Worm (Caenorhabditis elegans): ENCODE data around the gene pals-26.

pals-26 gene

DNA sequence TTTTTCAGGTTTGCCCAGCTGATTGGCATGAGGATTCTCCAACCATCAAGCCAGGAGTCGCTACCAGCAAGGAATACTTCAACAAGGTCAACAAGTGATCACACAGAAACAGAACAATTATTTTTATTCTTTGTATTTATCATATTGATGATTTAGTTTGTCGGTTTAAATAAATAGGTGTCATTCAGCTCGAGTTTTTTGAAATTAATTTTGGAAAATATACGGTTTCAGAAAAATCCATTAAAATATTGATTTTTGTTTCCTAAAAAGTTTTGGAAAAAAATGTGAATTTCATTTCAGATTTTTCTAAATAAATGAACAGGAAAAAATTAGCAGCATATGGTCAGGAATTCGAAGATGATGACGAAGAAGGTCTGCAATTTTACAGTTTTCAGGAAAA lies 33.3 kb downstream of the pals-26 start, which contains the start of gene gpch-1:
Gene gpch-1 (plus strand): TSS at position 301 of the 400 bp plus-strand sequence.
- TF ChIP-seq unc-62 (GFP tag; optimal IDR thresholded peaks at IDR 0.05): no peak

DNA sequence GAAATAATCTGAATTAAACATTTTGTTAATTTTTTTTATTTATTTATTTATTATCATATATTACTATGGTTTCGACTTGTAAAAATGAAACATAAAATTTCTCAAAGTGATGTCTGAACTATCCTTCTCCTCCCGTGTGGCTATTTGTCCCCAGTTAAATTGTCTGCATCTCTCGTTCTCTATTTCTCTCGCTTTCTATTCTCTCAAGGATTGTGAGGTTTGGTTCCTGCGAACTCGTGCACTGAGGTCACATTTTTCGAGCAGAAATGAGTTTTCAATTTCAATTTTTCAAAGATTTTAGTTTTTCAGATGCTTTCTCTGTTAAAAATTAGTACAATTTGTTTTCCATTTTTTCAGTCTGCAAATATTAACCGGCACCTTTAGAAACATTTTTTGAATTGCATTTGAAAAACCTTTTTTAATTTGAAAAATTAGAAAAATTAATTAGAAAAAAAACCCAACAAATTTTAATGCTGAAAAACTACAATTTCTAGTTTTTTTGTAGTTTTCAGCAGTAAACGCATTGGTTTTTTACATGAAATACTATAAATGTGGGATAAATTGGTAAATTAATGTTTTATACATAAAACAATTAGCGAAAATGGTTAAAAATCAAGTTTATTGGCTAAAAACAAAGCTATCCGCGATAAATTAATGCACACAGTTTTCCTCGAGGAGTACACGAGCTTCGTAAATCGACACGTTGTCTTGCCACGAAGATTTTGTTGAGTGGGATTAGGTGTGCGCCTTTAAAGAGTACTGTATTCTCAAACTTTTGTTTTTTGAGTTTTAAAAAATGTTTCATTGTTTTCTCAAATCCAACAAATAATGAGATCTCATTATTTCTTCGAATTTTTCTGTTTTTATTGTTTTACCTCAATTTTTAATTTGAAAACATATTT lies 37.4 kb downstream of the pals-26 start:
- TF ChIP-seq unc-62 (GFP tag; optimal IDR thresholded peaks at IDR 0.05): no peak

DNA sequence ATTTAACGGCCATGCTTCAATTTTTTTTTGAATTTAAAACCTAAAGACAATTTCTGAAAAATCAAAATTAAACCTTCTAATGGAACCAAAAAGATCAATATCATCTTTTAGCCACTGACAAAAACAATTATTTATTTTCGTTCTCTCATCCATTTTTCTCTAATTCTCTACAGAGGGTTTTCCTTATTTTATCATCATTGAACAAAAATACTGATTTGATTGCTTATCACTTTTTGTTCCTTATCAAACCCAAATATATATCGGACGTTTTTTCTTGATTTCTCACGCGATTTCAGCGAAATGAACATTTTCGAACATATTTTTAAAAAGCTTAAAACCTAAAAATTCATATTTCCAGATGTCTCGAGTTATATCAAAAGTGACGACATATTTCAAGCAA lies 38.1 kb downstream of the pals-26 start, which contains the start of gene mpc-1:
Gene mpc-1 (plus strand): TSS at position 359 of the 400 bp plus-strand sequence.
- TF ChIP-seq unc-62 (GFP tag; optimal IDR thresholded peaks at IDR 0.05): no peak

DNA sequence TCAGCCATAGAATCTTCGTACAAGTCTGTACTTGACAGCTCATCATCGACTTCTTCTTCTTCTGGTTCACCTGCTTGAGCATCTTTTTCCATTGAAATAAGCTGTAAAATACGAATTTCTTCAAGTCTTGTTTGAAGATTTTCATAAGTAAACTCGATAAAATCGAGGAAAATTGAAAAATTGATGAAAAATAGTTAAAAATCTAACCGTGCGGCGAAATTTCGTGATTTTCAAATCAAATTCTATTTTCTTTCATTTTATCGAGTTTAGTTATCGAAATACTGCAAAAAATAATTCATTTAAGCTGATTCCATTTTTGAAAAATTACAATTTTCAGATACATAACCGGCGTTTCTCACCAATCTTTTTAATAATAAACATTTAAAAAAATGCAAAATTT lies 40.2 kb downstream of the pals-26 start, which contains the start of gene R07E5.11:
Gene R07E5.11 (minus strand): TSS at position 101 of the 400 bp plus-strand sequence.
- TF ChIP-seq unc-62 (GFP tag; optimal IDR thresholded peaks at IDR 0.05): no peak

DNA sequence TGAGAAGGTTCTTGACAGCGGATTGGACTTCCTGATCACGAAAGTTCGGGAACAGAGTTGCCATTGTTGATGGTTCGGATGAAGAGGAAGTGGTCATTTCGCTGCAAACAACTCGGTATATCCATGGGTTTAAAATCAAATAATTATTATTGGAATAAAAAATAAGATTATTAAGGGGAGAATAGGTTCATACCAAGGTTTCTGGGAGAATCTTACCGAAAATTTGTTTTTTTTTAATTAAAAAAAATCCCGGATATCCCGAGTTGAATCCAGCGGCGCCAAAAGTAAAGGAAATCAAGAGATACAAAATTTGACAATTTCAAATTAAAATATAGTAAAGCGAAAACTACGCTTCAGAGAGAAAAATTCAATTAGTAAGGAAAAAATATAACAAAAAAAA lies 43.0 kb downstream of the pals-26 start, which contains the start of the genes R07E5.19 and pdcd-2:
Gene R07E5.19 (minus strand): TSS at position 101 of the 400 bp plus-strand sequence.
Gene pdcd-2 (minus strand): TSS at position 102 of the 400 bp plus-strand sequence.
- TF ChIP-seq unc-62 (GFP tag; optimal IDR thresholded peaks at IDR 0.05): no peak

DNA sequence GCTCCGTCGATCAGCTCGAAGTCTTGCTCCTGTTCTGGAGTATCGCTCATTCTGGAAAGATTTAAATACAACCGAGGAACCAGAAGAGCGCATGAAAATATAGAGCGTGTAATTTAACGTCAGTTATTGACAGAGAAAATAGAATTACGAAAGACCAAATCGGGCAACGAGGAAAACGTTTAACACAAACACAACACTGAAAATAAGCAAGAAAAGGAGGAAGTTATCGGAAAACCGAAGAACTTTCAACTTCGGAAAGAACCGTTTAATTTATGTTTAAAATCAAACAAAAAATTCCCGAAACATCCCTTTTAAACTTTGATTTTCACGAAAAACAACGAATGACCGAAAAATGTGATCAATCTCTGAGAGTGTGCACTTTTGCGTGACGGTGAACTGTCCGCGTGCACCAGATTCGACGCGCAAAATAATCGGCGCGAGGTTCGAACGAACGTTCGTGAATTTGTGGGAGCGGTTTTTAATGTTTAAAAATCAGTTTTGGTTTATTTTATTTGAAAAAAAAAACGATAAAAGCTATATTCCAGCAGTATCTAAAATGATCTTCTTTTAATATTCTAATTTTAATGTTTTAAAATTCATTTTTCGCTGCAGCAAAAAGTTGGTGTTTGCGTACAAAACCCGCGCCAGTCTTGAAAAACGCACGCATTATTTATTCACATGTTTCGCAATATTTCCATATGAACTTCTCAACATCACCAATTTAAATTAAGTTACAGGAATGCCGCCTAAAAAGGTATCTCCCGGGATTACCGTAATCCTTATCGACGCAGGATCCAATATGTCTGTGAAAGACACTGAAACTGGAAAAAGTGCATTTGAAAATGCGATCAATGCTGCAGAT lies 44.4 kb downstream of the pals-26 start, which contains the start of the genes R07E5.7 and cku-80:
Gene R07E5.7 (minus strand): TSS at position 51 of the 862 bp plus-strand sequence.
Gene cku-80 (plus strand): TSS at position 732 of the 862 bp plus-strand sequence.
- no peak for TF ChIP-seq unc-62 (GFP tag; optimal IDR thresholded peaks at IDR 0.05)
